Fruit fly (Drosophila melanogaster): ENCODE results near the gene CG7135.

The CG7135 gene

DNA sequence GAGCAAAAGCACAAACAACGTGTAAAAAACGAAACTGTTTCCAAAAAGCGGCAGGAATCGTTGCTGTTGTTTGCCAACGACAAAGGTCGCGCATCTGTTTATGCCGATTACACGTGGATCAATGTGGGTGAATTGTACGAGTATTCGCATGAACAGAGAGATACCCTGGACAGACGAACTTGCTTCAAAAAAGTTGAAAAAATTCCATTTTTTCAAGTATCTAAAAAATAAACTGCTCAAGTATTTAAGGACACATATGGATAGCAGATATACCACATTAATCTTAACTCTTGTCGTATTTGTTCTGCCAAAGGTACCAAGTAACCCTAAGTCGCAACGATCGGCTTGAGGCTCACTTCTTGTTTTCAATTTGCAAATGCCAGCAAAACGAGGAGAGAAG, 36.5 kb downstream of the CG7135 start:
- TF ChIP-seq CG8478 (optimal IDR thresholded peaks at IDR 0.05) (no peak), CTCF (optimal IDR thresholded peaks at IDR 0.05) (no peak)

DNA sequence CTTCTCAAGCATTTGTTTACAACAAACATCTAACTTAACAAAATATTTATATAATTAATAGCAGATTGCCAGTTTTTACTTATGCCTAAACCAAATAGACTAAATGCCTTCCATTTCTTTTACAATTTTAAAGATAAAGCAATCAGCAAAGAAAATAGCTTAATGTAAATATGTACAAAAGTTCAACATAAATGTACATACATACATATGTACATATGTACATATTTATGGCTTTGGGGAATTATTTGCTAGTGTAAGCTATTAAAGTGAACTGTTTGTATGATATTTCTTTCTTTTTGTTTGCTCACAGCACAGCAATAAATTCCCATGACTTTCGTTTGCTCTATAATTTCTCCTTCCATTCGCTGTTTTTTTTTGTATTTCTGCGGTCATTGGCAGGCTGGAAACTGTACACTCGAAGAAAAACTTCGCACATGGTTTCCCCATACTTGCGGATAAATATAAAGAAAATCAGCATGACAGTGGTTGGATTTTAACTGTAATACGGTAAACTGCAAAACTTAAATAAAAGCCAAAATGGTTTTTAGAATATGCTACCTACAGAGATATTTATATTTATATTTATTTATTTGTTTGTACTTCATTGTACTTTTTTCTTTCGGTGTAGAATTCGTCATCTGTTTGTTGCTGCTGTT, 37.6 kb downstream of the CG7135 start:
- TF ChIP-seq CG8478 (optimal IDR thresholded peaks at IDR 0.05) (no peak), CTCF (optimal IDR thresholded peaks at IDR 0.05) (no peak)

DNA sequence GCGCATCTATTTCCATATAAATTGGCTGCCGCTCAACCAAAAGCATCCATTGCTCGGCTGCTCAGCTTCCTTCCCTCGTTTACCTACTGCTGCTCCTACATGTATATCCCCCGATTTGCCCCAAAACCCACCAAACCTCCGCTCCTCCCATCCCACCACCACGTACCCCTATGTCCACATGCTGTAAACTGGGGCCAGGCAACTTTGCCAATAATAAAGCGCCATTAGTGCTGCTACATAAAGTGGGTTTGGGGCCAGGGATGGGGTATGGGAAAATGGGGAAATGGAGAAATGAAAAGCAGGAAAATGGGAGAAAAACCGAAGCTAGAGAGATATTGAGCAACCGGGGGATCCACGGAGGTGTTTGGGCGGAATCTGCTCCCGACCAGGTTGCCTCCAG, 45.8 kb downstream of the CG7135 start:
- TF ChIP-seq CTCF (optimal IDR thresholded peaks at IDR 0.05): no peak
- no peak for TF ChIP-seq CG8478 (optimal IDR thresholded peaks at IDR 0.05)

DNA sequence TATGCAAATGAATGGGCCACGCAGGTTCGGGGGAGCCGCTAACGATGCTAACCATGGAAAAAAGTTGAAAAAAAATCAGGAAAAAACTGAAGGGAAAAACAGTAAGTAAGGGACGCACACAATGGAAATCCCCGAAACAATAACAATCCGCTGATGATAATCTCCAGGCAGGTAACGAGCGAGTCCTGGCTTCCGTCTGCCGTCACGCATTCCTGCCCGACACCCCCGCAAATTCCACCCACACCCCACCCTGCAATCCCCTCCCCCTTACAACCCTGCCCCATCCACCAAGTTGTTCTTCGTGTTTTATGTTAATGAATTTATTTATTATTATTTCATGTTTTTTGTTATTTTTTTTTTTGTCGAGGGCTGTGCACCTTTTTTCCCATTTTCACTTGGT, 47.9 kb downstream of the CG7135 start:
- TF ChIP-seq CTCF (optimal IDR thresholded peaks at IDR 0.05) (no peak), CG8478 (optimal IDR thresholded peaks at IDR 0.05) (no peak)

DNA sequence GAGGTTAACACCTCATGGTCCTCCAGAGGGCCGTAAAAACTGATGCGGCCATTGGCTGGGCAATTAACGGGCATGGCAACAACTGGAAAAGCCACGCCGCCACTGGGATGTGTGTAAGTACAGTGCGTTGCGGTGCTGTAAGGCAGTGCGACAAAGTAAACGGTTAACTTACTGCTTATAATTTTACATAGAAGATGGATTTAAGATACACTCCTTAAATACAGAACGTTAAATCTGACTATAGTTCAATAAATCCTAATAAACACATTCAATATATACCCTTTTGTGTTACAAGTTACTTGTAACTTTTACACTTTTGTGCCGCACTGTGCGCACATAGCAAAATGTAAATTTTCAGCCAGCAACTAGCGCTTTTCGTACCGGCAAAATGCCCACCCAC, 49.5 kb downstream of the CG7135 start:
- no peak for TF ChIP-seq CTCF (optimal IDR thresholded peaks at IDR 0.05)
- TF ChIP-seq CG8478 (optimal IDR thresholded peaks at IDR 0.05): no peak
